Worm (Caenorhabditis elegans) whole organism, mixed stage, embryonic: ENCODE measurements around the gene pals-27.
A peak's percentile ranks its signal among the peaks of the same experiment; 100 is the strongest.

Experiments
- M03D4.4 ChIP-seq: sonication (generic microtip); optimal IDR thresholded peaks from 2 replicates; lab custom pipeline; 2017; ENCODE audit warnings: mild to moderate bottlenecking, missing genetic modification characterization, missing compliant biosample characterization
- bed-3 ChIP-seq: fragments of 200-800 bp; sonication (Bioruptor generic); optimal IDR thresholded peaks from 3 replicates; lab custom pipeline; 2018; ENCODE audit warnings: mild to moderate bottlenecking, missing genetic modification characterization, moderate library complexity, missing compliant biosample characterization
- ceh-39 ChIP-seq: fragments of 150-350 bp; optimal IDR thresholded peaks from 2 replicates; lab custom pipeline; 2014; ENCODE audit warnings: missing biosample characterization, missing genetic modification characterization
- ceh-43 ChIP-seq: fragments of 200-800 bp; sonication (Bioruptor generic); optimal IDR thresholded peaks from 2 replicates; lab custom pipeline; 2018; ENCODE audit warnings: mild to moderate bottlenecking, missing genetic modification characterization, moderate library complexity, missing compliant biosample characterization
- ceh-83 ChIP-seq: fragments of 200-800 bp; sonication (Bioruptor generic); optimal IDR thresholded peaks from 2 replicates; lab custom pipeline; 2018; ENCODE audit warnings: mild to moderate bottlenecking, missing genetic modification characterization, missing compliant biosample characterization
- ces-1 ChIP-seq: fragments of 150-350 bp; optimal IDR thresholded peaks from 2 replicates; lab custom pipeline; 2014; ENCODE audit warnings: missing biosample characterization, missing genetic modification reagents, missing genetic modification characterization
- cnd-1 ChIP-seq: fragments of 200-800 bp; sonication (Bioruptor generic); optimal IDR thresholded peaks from 2 replicates; lab custom pipeline; 2018; ENCODE audit warnings: mild to moderate bottlenecking, missing genetic modification characterization, missing compliant biosample characterization
- drap-1 ChIP-seq: fragments of 200-800 bp; sonication (Bioruptor generic); optimal IDR thresholded peaks from 3 replicates; lab custom pipeline; 2018; ENCODE audit warnings: mild to moderate bottlenecking, missing genetic modification characterization, missing compliant biosample characterization
- elt-1 ChIP-seq: sonication (generic microtip); optimal IDR thresholded peaks from 2 replicates; lab custom pipeline; 2017; ENCODE audit warnings: missing genetic modification characterization, mild to moderate bottlenecking, missing compliant biosample characterization, antibody characterized with exemption, moderate library complexity, borderline replicate concordance; ENCODE audit not compliant: insufficient read depth
- elt-3 ChIP-seq: fragments of 150-350 bp; optimal IDR thresholded peaks from 2 replicates; lab custom pipeline; 2014; ENCODE audit warnings: missing biosample characterization, missing genetic modification characterization
- flh-1 ChIP-seq: fragments of 200-800 bp; sonication (Bioruptor generic); optimal IDR thresholded peaks from 2 replicates; lab custom pipeline; 2018; ENCODE audit warnings: mild to moderate bottlenecking, missing genetic modification characterization, moderate library complexity, missing compliant biosample characterization
- ham-2 ChIP-seq: fragments of 200-800 bp; sonication (Bioruptor generic); optimal IDR thresholded peaks from 2 replicates; lab custom pipeline; 2018; ENCODE audit warnings: mild to moderate bottlenecking, missing genetic modification characterization, missing compliant biosample characterization
- hlh-1 ChIP-seq: fragments of 150-350 bp; optimal IDR thresholded peaks from 2 replicates; lab custom pipeline; 2014; ENCODE audit warnings: missing biosample characterization, missing genetic modification reagents, missing genetic modification characterization
- lin-13 ChIP-seq: fragments of 150-350 bp; optimal IDR thresholded peaks from 2 replicates; lab custom pipeline; 2014; ENCODE audit warnings: missing biosample characterization, missing genetic modification characterization
- lin-32 ChIP-seq: fragments of 200-800 bp; sonication (Bioruptor generic); optimal IDR thresholded peaks from 2 replicates; lab custom pipeline; 2018; ENCODE audit warnings: mild to moderate bottlenecking, missing genetic modification characterization, missing compliant biosample characterization
- lsy-2 ChIP-seq: fragments of 150-350 bp; optimal IDR thresholded peaks from 2 replicates; lab custom pipeline; 2014; ENCODE audit warnings: missing biosample characterization, missing genetic modification characterization
- mab-5 ChIP-seq: fragments of 150-350 bp; optimal IDR thresholded peaks from 2 replicates; lab custom pipeline; 2014; ENCODE audit warnings: missing biosample characterization, missing genetic modification characterization
- mep-1 ChIP-seq: fragments of 150-350 bp; optimal IDR thresholded peaks from 2 replicates; lab custom pipeline; 2017; ENCODE audit warnings: missing biosample characterization, missing genetic modification reagents, missing genetic modification characterization, inconsistent platforms
- mls-2 ChIP-seq: sonication (generic microtip); optimal IDR thresholded peaks from 2 replicates; lab custom pipeline; 2016; ENCODE audit warnings: mild to moderate bottlenecking, missing genetic modification characterization, moderate library complexity, missing compliant biosample characterization
- nhr-12 ChIP-seq: fragments of 150-350 bp; optimal IDR thresholded peaks from 2 replicates; lab custom pipeline; 2014; ENCODE audit warnings: missing biosample characterization, missing genetic modification characterization
- nhr-2 ChIP-seq: fragments of 150-350 bp; optimal IDR thresholded peaks from 2 replicates; lab custom pipeline; 2014; ENCODE audit warnings: missing biosample characterization, missing genetic modification characterization
- nhr-237 ChIP-seq: fragments of 150-350 bp; optimal IDR thresholded peaks from 2 replicates; lab custom pipeline; 2014; ENCODE audit warnings: missing biosample characterization, missing genetic modification characterization
- nhr-28 ChIP-seq: fragments of 150-350 bp; optimal IDR thresholded peaks from 2 replicates; lab custom pipeline; 2014; ENCODE audit warnings: missing biosample characterization, missing genetic modification characterization
- nhr-76 ChIP-seq: sonication (generic microtip); optimal IDR thresholded peaks from 2 replicates; lab custom pipeline; 2017; ENCODE audit warnings: missing biosample characterization, missing genetic modification characterization
- pha-4 ChIP-seq: fragments of 150-350 bp; optimal IDR thresholded peaks from 2 replicates; lab custom pipeline; 2018; ENCODE audit warnings: missing biosample characterization, missing genetic modification reagents, missing genetic modification characterization
- sem-2 ChIP-seq: fragments of 200-800 bp; sonication (Bioruptor generic); optimal IDR thresholded peaks from 2 replicates; lab custom pipeline; 2018; ENCODE audit warnings: mild to moderate bottlenecking, missing genetic modification characterization, missing compliant biosample characterization
- snpc-4 ChIP-seq: fragments of 150-350 bp; optimal IDR thresholded peaks from 2 replicates; lab custom pipeline; 2014; ENCODE audit warnings: missing biosample characterization, missing genetic modification characterization
- sptf-1 ChIP-seq: sonication (generic microtip); optimal IDR thresholded peaks from 2 replicates; lab custom pipeline; 2017; ENCODE audit warnings: mild to moderate bottlenecking, missing genetic modification characterization, moderate library complexity, missing compliant biosample characterization
- tbx-8 ChIP-seq: fragments of 200-800 bp; sonication (Bioruptor generic); optimal IDR thresholded peaks from 2 replicates; lab custom pipeline; 2018; ENCODE audit warnings: mild to moderate bottlenecking, missing genetic modification characterization, moderate library complexity, missing compliant biosample characterization
- unc-120 ChIP-seq: sonication (generic microtip); optimal IDR thresholded peaks from 2 replicates; lab custom pipeline; 2017; ENCODE audit warnings: missing genetic modification characterization, missing compliant biosample characterization; ENCODE audit not compliant: poor library complexity, severe bottlenecking
- unc-39 ChIP-seq: fragments of 150-350 bp; optimal IDR thresholded peaks from 2 replicates; lab custom pipeline; 2014; ENCODE audit warnings: missing biosample characterization, missing genetic modification characterization
- unc-62 ChIP-seq: fragments of 150-350 bp; optimal IDR thresholded peaks from 2 replicates; lab custom pipeline; 2014; ENCODE audit warnings: missing biosample characterization, missing genetic modification reagents, missing genetic modification characterization
- zip-8 ChIP-seq: fragments of 150-350 bp; optimal IDR thresholded peaks from 2 replicates; lab custom pipeline; 2014; ENCODE audit warnings: missing biosample characterization, missing genetic modification characterization
- ztf-11 ChIP-seq: fragments of 150-350 bp; optimal IDR thresholded peaks from 2 replicates; lab custom pipeline; 2014; ENCODE audit warnings: missing biosample characterization, missing genetic modification characterization

Gene pals-27

DNA sequence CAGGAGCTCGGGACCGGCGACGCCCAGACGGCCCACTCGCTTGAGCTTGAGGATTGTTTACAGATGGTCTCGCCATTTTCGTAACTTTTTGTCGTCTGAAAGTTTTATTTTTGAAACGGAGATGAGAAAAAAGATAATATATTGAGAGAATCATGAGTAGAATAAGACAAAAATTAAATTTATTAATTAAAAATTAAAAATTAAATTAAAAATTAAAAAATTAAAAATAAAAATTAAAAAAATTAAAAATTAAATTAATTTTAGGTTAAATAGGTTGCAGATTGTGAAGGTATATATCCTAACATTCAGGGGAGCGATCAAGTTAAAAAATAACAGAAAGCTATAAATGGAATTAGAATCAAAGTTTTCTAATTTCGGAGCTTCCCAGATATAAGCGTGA, 1.7 kb upstream of the pals-27 start, which contains the start of gene B0284.3:
B0284.3 (minus strand) TSS at position 101 of the 400 bp plus-strand sequence.
- no peak for TF ChIP-seq sptf-1 (tag; lab: Kevin White, UChicago)
- no peak for TF ChIP-seq ceh-83 (GFP tag; lab: Kevin White, UChicago)
- no peak for TF ChIP-seq ceh-43

DNA sequence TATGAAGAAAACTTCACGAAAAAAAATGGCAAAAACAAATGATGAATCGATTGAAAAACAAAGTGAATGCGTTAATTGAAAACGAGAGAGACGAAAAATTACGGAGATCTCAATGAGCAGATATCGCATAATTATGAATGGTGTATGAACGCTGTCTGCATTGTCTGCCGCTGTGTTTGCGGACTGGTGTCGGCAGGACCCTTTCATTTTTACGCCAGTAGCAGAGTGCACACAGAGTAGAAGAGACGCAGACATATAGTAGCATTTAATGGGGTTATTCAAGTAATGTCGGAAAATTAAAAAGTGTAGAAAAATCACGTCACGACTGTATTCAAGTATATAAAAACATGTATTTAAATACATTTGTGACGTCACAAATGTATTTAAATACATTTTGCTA, 608 bp upstream of the pals-27 start:
- TF ChIP-seq nhr-28 (tag; lab: Kevin White, UChicago) (no peak), sem-2 (GFP tag; lab: Kevin White, UChicago) (no peak), mep-1 (tag; lab: Kevin White, UChicago) (peak; percentile 38), drap-1 (no peak), unc-120 (no peak), lsy-2 (tag; lab: Kevin White, UChicago) (peak; percentile 21), hlh-1 (no peak), pha-4 (tag; lab: Kevin White, UChicago) (no peak), lin-13 (tag; lab: Kevin White, UChicago) (peak; percentile 57), sptf-1 (tag; lab: Kevin White, UChicago) (no peak), ztf-11 (tag; lab: Kevin White, UChicago) (no peak), tbx-8 (GFP tag; lab: Kevin White, UChicago) (no peak), unc-62 (GFP tag; lab: Kevin White, UChicago) (no peak), mls-2 (tag; lab: Kevin White, UChicago) (peak; percentile 13), lin-32 (GFP tag; lab: Kevin White, UChicago) (no peak), ham-2 (no peak), ces-1 (GFP tag; lab: Kevin White, UChicago) (peak; percentile 73)

DNA sequence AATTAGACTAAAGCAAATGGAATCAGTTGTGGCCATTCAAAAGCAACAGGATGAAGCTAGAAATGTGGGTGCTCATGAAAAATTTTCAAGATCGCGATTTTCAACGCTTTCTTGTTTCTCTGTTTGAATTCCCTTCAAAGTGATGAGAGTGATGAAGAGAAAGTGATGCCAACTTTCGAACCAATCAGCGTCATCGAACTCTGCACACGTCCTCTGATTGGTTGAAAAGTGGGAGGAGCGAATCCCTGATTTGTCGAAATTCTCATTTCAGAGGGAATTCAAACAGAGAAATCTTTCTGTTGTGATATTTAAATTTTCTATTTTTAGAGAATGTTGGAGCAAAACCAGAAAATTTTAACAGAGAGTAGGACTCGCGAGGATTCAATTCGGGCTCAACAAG, 675 bp downstream of the pals-27 start:
- no peak for TF ChIP-seq flh-1 (GFP tag; lab: Kevin White, UChicago)
- no peak for TF ChIP-seq nhr-76
- no peak for TF ChIP-seq nhr-2
- no peak for TF ChIP-seq nhr-237 (tag; lab: Kevin White, UChicago)
- TF ChIP-seq hlh-1 = no peak
- no peak for TF ChIP-seq nhr-28 (tag; lab: Kevin White, UChicago)
- no peak for TF ChIP-seq snpc-4 (tag; lab: Kevin White, UChicago)
- no peak for TF ChIP-seq bed-3 (GFP tag; lab: Kevin White, UChicago)
- no peak for TF ChIP-seq zip-8 (tag; lab: Kevin White, UChicago)
- no peak for TF ChIP-seq lin-32 (GFP tag; lab: Kevin White, UChicago)
- no peak for TF ChIP-seq nhr-12 (tag; lab: Kevin White, UChicago)
- TF ChIP-seq mab-5 = no peak
- TF ChIP-seq ham-2 = no peak
- no peak for TF ChIP-seq elt-3 (tag; lab: Kevin White, UChicago)

- TF ChIP-seq nhr-12 (tag; lab: Kevin White, UChicago) (no peak), ceh-83 (GFP tag; lab: Kevin White, UChicago) (no peak), nhr-2 (no peak), elt-1 (tag; lab: Kevin White, UChicago) (no peak), sem-2 (GFP tag; lab: Kevin White, UChicago) (no peak), unc-39 (tag; lab: Kevin White, UChicago) (no peak), nhr-237 (tag; lab: Kevin White, UChicago) (no peak)
Observed at ce11 chrIII:4384487-4384886, 3.0 kb downstream of the pals-27 start, which contains the start of gene pals-28. pals-28 (plus strand) TSS chrIII:4384787.

DNA sequence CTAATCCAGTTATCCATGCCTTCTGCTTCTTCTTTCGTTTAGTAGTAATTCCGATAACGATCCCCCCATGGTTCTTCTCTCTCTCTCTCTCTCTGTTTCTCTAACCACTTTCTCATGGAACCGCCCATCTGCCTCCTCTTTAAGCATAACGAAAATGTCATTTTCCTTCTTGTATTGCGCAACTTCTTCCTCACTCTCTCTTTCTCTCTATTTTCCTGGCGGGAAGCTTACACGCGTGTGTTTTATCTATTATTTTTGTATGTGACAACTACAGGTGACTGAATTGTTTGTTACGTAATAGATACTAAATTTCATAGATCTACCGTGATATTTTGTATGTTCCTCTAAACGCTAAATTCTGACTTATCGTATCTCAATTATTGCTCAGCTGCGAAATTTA, 9.0 kb downstream of the pals-27 start:
- TF ChIP-seq zip-8 (tag; lab: Kevin White, UChicago) (peak; percentile 95), sptf-1 (tag; lab: Kevin White, UChicago) (no peak)

- TF ChIP-seq cnd-1 (tag; lab: Kevin White, UChicago) (no peak), elt-1 (tag; lab: Kevin White, UChicago) (no peak), ceh-39 (tag; lab: Kevin White, UChicago) (no peak), M03D4.4 (tag; lab: Kevin White, UChicago) (no peak), sem-2 (GFP tag; lab: Kevin White, UChicago) (no peak), flh-1 (GFP tag; lab: Kevin White, UChicago) (no peak), mep-1 (tag; lab: Kevin White, UChicago) (no peak), unc-120 (no peak), ham-2 (no peak), drap-1 (no peak), mab-5 (no peak), sptf-1 (tag; lab: Kevin White, UChicago) (no peak), lin-13 (tag; lab: Kevin White, UChicago) (no peak), lin-32 (GFP tag; lab: Kevin White, UChicago) (no peak)
Observed at ce11 chrIII:4391319-4391718, 9.9 kb downstream of the pals-27 start.
